Worm (Caenorhabditis elegans): ENCODE data around the gene zipt-15.

ce11 chrIV:842630-843029 lies 17.9 kb upstream of the zipt-15 start:
- TF ChIP-seq him-1 (tag; optimal IDR thresholded peaks at IDR 0.05) (no peak), W03F9.2 (tag; optimal IDR thresholded peaks at IDR 0.05) (no peak)

Measured in whole organism, L4/young adult.